Fruit fly (Drosophila melanogaster): ENCODE measurements around the gene CG15169.

Gene CG15169

DNA sequence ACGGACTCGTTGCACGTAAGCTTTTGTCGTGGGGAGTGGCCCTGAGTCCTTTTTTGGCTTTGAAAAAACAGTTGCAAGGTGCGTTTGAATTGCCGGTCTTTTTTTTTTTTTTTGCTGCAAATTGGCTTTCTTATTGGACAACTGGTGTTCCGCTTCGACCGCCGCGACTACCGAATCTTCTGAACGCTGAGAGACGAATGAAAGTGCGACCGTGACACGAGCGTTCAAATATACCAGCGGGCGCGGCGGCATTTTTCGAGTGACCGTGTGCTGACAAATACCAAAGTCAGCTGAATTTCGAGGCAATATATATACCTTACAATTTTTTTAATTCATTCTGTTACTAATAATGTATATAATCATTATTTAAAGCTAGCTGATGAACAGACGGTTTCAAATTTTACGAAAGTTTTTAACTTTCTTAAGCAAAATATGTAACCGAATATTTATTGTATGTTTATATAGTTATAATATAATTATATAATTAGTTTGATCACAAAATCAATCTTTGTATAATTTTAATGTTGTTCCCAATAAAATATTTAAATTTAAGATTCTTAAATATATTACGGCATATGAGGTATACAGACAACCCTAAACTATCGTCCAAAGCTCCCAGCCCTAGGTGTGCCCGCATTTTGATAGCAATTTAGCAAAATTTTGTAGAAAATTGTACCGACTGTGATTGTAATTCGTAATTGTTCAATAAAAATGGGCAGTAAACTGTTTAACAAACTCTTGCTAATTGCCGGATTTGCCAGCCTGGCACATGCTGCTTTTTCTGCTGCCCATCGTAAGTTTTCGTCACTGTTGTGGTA is 3.5 kb upstream of the CG15169 start, which contains the start of the genes Swip-1 and EMC5 (continued):
- peak; percentile 62 for TF ChIP-seq CG8388 (GFP tag; optimal IDR thresholded peaks at IDR 0.05)
- TF ChIP-seq dati (GFP tag; IDR thresholded peaks at IDR 0.05), result no peak
- TF ChIP-seq slp2 (GFP tag; optimal IDR thresholded peaks at IDR 0.05), result no peak
- 0 out of 2 replicates have a peak, but pooled peaks have one; percentile 15 for TF ChIP-seq Rx (GFP tag; IDR thresholded peaks at IDR 0.05)
- TF ChIP-seq ac (GFP tag; optimal IDR thresholded peaks at IDR 0.05), result no peak
- TF ChIP-seq Dip3 (GFP tag; optimal IDR thresholded peaks at IDR 0.05), result no peak
- TF ChIP-seq CG9797 (GFP tag; optimal IDR thresholded peaks at IDR 0.05), result peak; percentile 77
- TF ChIP-seq fru (optimal IDR thresholded peaks at IDR 0.05), result no peak
- TF ChIP-seq CG8290 (GFP tag; optimal IDR thresholded peaks at IDR 0.05), result peak; percentile 43
- TF ChIP-seq CG8290 (tag; optimal IDR thresholded peaks at IDR 0.05), result peak; percentile 17 to 36
- TF ChIP-seq lab (GFP tag; optimal IDR thresholded peaks at IDR 0.05), result peak; percentile 20
- TF ChIP-seq tna (GFP tag; IDR thresholded peaks at IDR 0.05; ENCODE audit: partially characterized antibody), result peak; percentile 56; the same call in 1 of the 2 replicates
- no peak for TF ChIP-seq CG1603 (tag; optimal IDR thresholded peaks at IDR 0.05)
- no peak for TF ChIP-seq salm (tag; optimal IDR thresholded peaks at IDR 0.05)
- TF ChIP-seq CG18599 (GFP tag; optimal IDR thresholded peaks at IDR 0.05), result peak; percentile 47
- TF ChIP-seq Bgb (GFP tag; IDR thresholded peaks at IDR 0.05; ENCODE audit: partially characterized antibody), result peak; percentile 47
- no peak for TF ChIP-seq CG15479 (GFP tag; optimal IDR thresholded peaks at IDR 0.05)
- peak; percentile 67; the same call in 2 of the 3 replicates for TF ChIP-seq ken (GFP tag; IDR thresholded peaks at IDR 0.05)
- TF ChIP-seq emc (GFP tag; optimal IDR thresholded peaks at IDR 0.05), result no peak
- TF ChIP-seq slou (GFP tag; optimal IDR thresholded peaks at IDR 0.05), result peak; percentile 45
- TF ChIP-seq Tbp (GFP tag; optimal IDR thresholded peaks at IDR 0.05), result no peak
- peak; percentile 75 for TF ChIP-seq CG10267 (tag; optimal IDR thresholded peaks at IDR 0.05)
- TF ChIP-seq Lim3 (GFP tag; IDR thresholded peaks at IDR 0.05), result no peak
- no peak for TF ChIP-seq CG33213 (GFP tag; optimal IDR thresholded peaks at IDR 0.05)
- TF ChIP-seq knrl (GFP tag; IDR thresholded peaks at IDR 0.05; ENCODE audit: partially characterized antibody), result peak; percentile 44; the same call in 1 of the 3 replicates
- TF ChIP-seq Poxn (GFP tag; IDR thresholded peaks at IDR 0.05), result 0 out of 2 replicates have a peak, but pooled peaks have one; percentile 10
- peak; percentile 44 for TF ChIP-seq Fer3 (tag; optimal IDR thresholded peaks at IDR 0.05)
- TF ChIP-seq lmd (GFP tag; IDR thresholded peaks at IDR 0.05), result peak; percentile 73; the same call in 1 of the 2 replicates
- no peak for TF ChIP-seq hth (optimal IDR thresholded peaks at IDR 0.05)
- 0 out of 2 replicates have a peak, but pooled peaks have one; percentile 53 for TF ChIP-seq sna (GFP tag; IDR thresholded peaks at IDR 0.05; ENCODE audit: partially characterized antibody)
- TF ChIP-seq sima (GFP tag; optimal IDR thresholded peaks at IDR 0.05), result no peak
- TF ChIP-seq CG32772 (GFP tag; IDR thresholded peaks at IDR 0.05), result peak; percentile 40; the same call in 1 of the 2 replicates
- peak; percentile 62 for TF ChIP-seq CG7556 (GFP tag; optimal IDR thresholded peaks at IDR 0.05)
- TF ChIP-seq sens (GFP tag), result peak; percentile 55
- no peak for TF ChIP-seq ATbp (GFP tag; optimal IDR thresholded peaks at IDR 0.05)
- TF ChIP-seq chif (GFP tag; optimal IDR thresholded peaks at IDR 0.05), result no peak
- TF ChIP-seq Dp (GFP tag; optimal IDR thresholded peaks at IDR 0.05), result peak; percentile 64
- peak; percentile 17 for TF ChIP-seq Fer1 (GFP tag; optimal IDR thresholded peaks at IDR 0.05)
- TF ChIP-seq CG6175 (GFP tag; IDR thresholded peaks at IDR 0.05), result 0 out of 3 replicates have a peak, but pooled peaks have one; percentile 21
- TF ChIP-seq ase (GFP tag; IDR thresholded peaks at IDR 0.05), result peak; percentile 18; the same call in 1 of the 3 replicates
- 0 out of 2 replicates have a peak, but pooled peaks have one; percentile 12 for TF ChIP-seq CG2129 (GFP tag; IDR thresholded peaks at IDR 0.05; ENCODE audit: partially characterized antibody)
- TF ChIP-seq luna (GFP tag; optimal IDR thresholded peaks at IDR 0.05), result no peak
- peak; percentile 78 for TF ChIP-seq Rfx (GFP tag; IDR thresholded peaks at IDR 0.05)
- TF ChIP-seq CG15514 (GFP tag; optimal IDR thresholded peaks at IDR 0.05), result peak; percentile 47
- no peak for TF ChIP-seq fu2 (GFP tag; optimal IDR thresholded peaks at IDR 0.05)
- no peak; the same call in 1 of the 2 replicates for TF ChIP-seq CG11696 (GFP tag; IDR thresholded peaks at IDR 0.05)
- TF ChIP-seq sob (GFP tag; IDR thresholded peaks at IDR 0.05), result peak; percentile 71
- peak; percentile 30 for TF ChIP-seq CG1602 (GFP tag; optimal IDR thresholded peaks at IDR 0.05)
- peak; percentile 60 for TF ChIP-seq sd (tag; optimal IDR thresholded peaks at IDR 0.05)

Data from whole organism, embryonic.